Worm (Caenorhabditis elegans) whole organism, young adult: ENCODE data around the gene T19B10.5.

Experiments
- B0261.1 ChIP-seq: sonication (generic microtip); optimal IDR thresholded peaks from 2 replicates; lab custom pipeline; 2016; ENCODE audit warnings: mild to moderate bottlenecking, missing genetic modification characterization, moderate library complexity, missing compliant biosample characterization
- ZK185.1 ChIP-seq: sonication (generic microtip); optimal IDR thresholded peaks from 2 replicates; lab custom pipeline; 2016; ENCODE audit warnings: mild to moderate bottlenecking, missing genetic modification characterization, missing compliant biosample characterization; ENCODE audit not compliant: poor library complexity, severe bottlenecking
- mxl-1 ChIP-seq: sonication (generic microtip); optimal IDR thresholded peaks from 2 replicates; lab custom pipeline; 2016; ENCODE audit warnings: missing genetic modification characterization, missing compliant biosample characterization
- sea-2 ChIP-seq: fragments of 200-800 bp; sonication (Bioruptor generic); IDR thresholded peaks from 2 replicates; pipeline ENCODE4 v1.3.6; 2022; ENCODE audit warnings: missing genetic modification characterization, missing compliant biosample characterization
- snpc-4 ChIP-seq, 5 experiments: fragments of 150-350 bp in 1 of 5; sonication (generic microtip) in 4 of 5; optimal IDR thresholded peaks; 2 replicates each; lab custom pipeline; 2014 to 2018; ENCODE audit warnings: missing genetic modification characterization in 5 of 5, missing biosample characterization in 3 of 5, antibody characterized with exemption in 2 of 5, mild to moderate bottlenecking in 2 of 5, missing compliant biosample characterization in 2 of 5, missing genotype in 2 of 5, moderate library complexity in 2 of 5, missing genetic modification reagents in 1 of 5

ce11 chrV:11271051-11271450 is 36.6 kb downstream of the T19B10.5 start, which contains the start of gene clec-222:
- TF ChIP-seq snpc-4 (GFP tag; optimal IDR thresholded peaks at IDR 0.05; lab: Kevin White, UChicago) (no peak), snpc-4 (tag; optimal IDR thresholded peaks at IDR 0.05; lab: Kevin White, UChicago) (no peak), ZK185.1 (tag; lab: Kevin White, UChicago) (no peak), B0261.1 (tag; lab: Kevin White, UChicago) (no peak), sea-2 (GFP tag; lab: Robert Waterston, UW) (no peak), mxl-1 (tag; lab: Kevin White, UChicago) (no peak)
